Fruit fly (Drosophila melanogaster) S2 (cell line): ENCODE results near the gene CG42671.

ENCODE experiments used
- CG8478 ChIP-seq: fragments of >200 bp; optimal IDR thresholded peaks from 2 replicates; lab custom pipeline; 2018
- CTCF ChIP-seq, 2 experiments: fragments of >200 bp; optimal IDR thresholded peaks; 2 replicates each; lab custom pipeline; 2018

CG42671 gene

DNA sequence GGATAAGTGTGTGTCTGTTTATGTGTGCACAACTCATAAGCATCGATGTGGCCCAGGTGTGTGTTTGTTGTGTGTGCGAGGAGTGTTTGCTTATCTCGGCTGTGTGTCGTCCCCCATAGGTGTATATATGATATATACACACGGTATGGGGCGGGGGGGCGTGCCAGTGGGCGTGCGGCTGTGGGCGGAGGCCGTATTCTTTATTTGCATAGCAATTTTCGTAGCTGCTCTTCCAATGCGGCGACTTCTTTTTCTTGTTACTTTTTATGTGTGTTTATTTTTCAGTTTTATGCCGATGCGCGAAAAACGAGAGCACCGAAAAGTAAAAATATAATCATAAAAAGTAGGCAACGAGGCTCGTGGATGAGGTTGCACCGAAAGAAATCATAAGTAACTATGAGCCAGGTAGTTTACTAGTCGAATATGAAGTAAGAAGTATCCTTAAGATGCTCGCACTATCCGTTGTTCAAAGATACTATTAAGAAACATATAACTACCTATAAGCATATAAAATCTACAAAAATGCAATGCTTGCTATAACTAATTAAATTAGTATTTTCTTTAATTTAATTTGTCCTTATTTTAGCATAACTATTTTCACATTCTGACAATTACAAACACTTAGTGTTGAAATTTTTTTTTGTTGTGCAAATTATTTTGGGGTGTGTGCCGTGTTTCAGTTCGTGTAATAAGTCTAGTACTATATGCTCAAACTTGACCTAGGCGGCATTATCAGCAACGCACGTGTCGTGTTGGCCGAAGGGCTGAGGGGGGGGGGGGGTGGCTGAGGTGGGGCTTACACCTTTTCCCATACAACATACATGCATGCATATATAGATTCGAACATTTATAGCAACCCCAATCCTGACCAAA, 64.4 kb downstream of the CG42671 start:
- TF ChIP-seq CTCF (optimal IDR thresholded peaks at IDR 0.05; lab: Kevin White, UChicago) (no peak), CG8478 (lab: Kevin White, UChicago) (no peak)

DNA sequence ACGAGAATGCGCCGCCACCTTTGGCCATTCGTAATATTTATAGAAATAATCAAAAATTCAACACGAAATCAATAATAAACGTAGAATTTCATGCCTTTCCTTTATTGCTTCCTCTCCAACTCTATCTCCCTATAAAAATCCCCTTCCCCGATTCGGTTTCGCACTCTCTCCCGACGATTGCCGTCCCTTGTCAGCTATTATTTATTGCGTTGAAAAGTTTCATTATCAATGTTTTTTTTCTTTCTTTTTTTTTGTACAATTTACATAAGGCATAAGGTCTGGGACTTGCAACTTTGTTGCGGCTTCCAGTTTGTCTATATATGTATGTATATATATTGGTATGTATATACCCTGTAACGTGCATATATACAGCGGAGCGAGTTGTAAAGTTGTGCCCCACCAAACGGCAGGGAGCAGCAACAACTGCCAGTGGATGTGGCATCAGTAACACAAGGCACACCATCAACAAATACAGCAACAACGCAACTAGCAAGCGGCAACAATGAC, 65.1 kb downstream of the CG42671 start:
- TF ChIP-seq CTCF (optimal IDR thresholded peaks at IDR 0.05; lab: Kevin White, UChicago), result no peak
- TF ChIP-seq CG8478 (lab: Kevin White, UChicago), result no peak
